Worm (Caenorhabditis elegans) whole organism, L2 larva: Measurements from ENCODE around the gene rig-4.

ENCODE experiments used
- C34F6.9 ChIP-seq: fragments of 150-350 bp; optimal IDR thresholded peaks from 2 replicates; lab custom pipeline; 2014; ENCODE audit warnings: missing biosample characterization, missing genetic modification characterization
- F13H6.1 ChIP-seq: sonication (generic microtip); optimal IDR thresholded peaks from 2 replicates; lab custom pipeline; 2016; ENCODE audit warnings: missing genetic modification characterization, missing compliant biosample characterization
- R02D3.7 ChIP-seq: fragments of 150-350 bp; optimal IDR thresholded peaks from 2 replicates; lab custom pipeline; 2014; ENCODE audit warnings: missing biosample characterization, missing genetic modification characterization
- Y55F3AM.14 ChIP-seq: fragments of 200-800 bp; sonication (Bioruptor generic); optimal IDR thresholded peaks from 2 replicates; lab custom pipeline; 2018; ENCODE audit warnings: mild to moderate bottlenecking, missing genetic modification characterization, missing compliant biosample characterization
- ZK546.5 ChIP-seq: sonication (generic microtip); optimal IDR thresholded peaks from 2 replicates; lab custom pipeline; 2017; ENCODE audit warnings: missing biosample characterization, missing genetic modification characterization
- alr-1 ChIP-seq: fragments of 150-350 bp; optimal IDR thresholded peaks from 2 replicates; lab custom pipeline; 2014; ENCODE audit warnings: missing biosample characterization, missing genetic modification characterization
- aly-2 ChIP-seq: fragments of 150-350 bp; optimal IDR thresholded peaks from 2 replicates; lab custom pipeline; 2014; ENCODE audit warnings: missing biosample characterization, missing genetic modification characterization
- ama-1 ChIP-seq: fragments of 150-350 bp; optimal IDR thresholded peaks from 2 replicates; lab custom pipeline; 2018; ENCODE audit warnings: inconsistent platforms
- ceh-16 ChIP-seq: fragments of 150-350 bp; optimal IDR thresholded peaks from 2 replicates; lab custom pipeline; 2014; ENCODE audit warnings: missing biosample characterization, missing genetic modification characterization
- crh-2 ChIP-seq: sonication (generic microtip); optimal IDR thresholded peaks from 2 replicates; lab custom pipeline; 2017; ENCODE audit warnings: missing biosample characterization, missing genetic modification characterization
- dmd-4 ChIP-seq: sonication (generic microtip); optimal IDR thresholded peaks from 2 replicates; lab custom pipeline; 2017; ENCODE audit warnings: missing biosample characterization, missing genetic modification characterization
- egl-27 ChIP-seq: sonication (generic microtip); optimal IDR thresholded peaks from 3 replicates; lab custom pipeline; 2017; ENCODE audit warnings: missing biosample characterization, missing genetic modification reagents, missing genetic modification characterization
- elt-1 ChIP-seq: fragments of 150-350 bp; optimal IDR thresholded peaks from 2 replicates; lab custom pipeline; 2014; ENCODE audit warnings: missing biosample characterization, missing genetic modification characterization
- elt-3 ChIP-seq: sonication (generic microtip); optimal IDR thresholded peaks from 2 replicates; lab custom pipeline; 2017; ENCODE audit warnings: missing biosample characterization, missing genetic modification characterization
- gmeb-1 ChIP-seq: fragments of 150-350 bp; optimal IDR thresholded peaks from 2 replicates; lab custom pipeline; 2014; ENCODE audit warnings: missing biosample characterization, missing genetic modification characterization
- lin-11 ChIP-seq: fragments of 150-350 bp; sonication (generic microtip); optimal IDR thresholded peaks from 2 replicates; lab custom pipeline; 2014; ENCODE audit warnings: missing biosample characterization, missing genetic modification characterization, inconsistent platforms, mixed read lengths
- lin-13 ChIP-seq: fragments of 150-350 bp; optimal IDR thresholded peaks from 2 replicates; lab custom pipeline; 2014; ENCODE audit warnings: missing biosample characterization, missing genetic modification reagents, missing genetic modification characterization
- lin-39 ChIP-seq: fragments of 150-350 bp; optimal IDR thresholded peaks from 2 replicates; lab custom pipeline; 2014; ENCODE audit warnings: missing biosample characterization, missing genetic modification reagents, missing genetic modification characterization
- lsy-2 ChIP-seq, 2 experiments: fragments of 150-350 bp in 1 of 2; sonication (generic microtip) in 1 of 2; optimal IDR thresholded peaks; 2 replicates each; lab custom pipeline; 2014 to 2017; ENCODE audit warnings: missing biosample characterization in 2 of 2, missing genetic modification characterization in 2 of 2
- mab-5 ChIP-seq: fragments of 150-350 bp; optimal IDR thresholded peaks from 2 replicates; lab custom pipeline; 2014; ENCODE audit warnings: missing biosample characterization, missing genetic modification characterization
- mbf-1 ChIP-seq: sonication (generic microtip); optimal IDR thresholded peaks from 2 replicates; lab custom pipeline; 2017; ENCODE audit warnings: missing biosample characterization, missing genetic modification characterization
- mdl-1 ChIP-seq, 2 experiments: fragments of 150-350 bp in 1 of 2; sonication (generic microtip) in 1 of 2; optimal IDR thresholded peaks; 2 replicates each; lab custom pipeline; 2017; ENCODE audit warnings: missing biosample characterization in 2 of 2, missing genetic modification characterization in 2 of 2
- nhr-11 ChIP-seq: fragments of 150-350 bp; optimal IDR thresholded peaks from 2 replicates; lab custom pipeline; 2014; ENCODE audit warnings: missing biosample characterization, missing genetic modification characterization
- nhr-12 ChIP-seq: fragments of 150-350 bp; optimal IDR thresholded peaks from 2 replicates; lab custom pipeline; 2014; ENCODE audit warnings: missing biosample characterization, missing genetic modification characterization
- nhr-129 ChIP-seq: fragments of 150-350 bp; optimal IDR thresholded peaks from 2 replicates; lab custom pipeline; 2014; ENCODE audit warnings: missing biosample characterization, missing genetic modification characterization
- nhr-21 ChIP-seq: fragments of 150-350 bp; optimal IDR thresholded peaks from 2 replicates; lab custom pipeline; 2014; ENCODE audit warnings: missing biosample characterization, missing genetic modification characterization
- nhr-23 ChIP-seq: fragments of 150-350 bp; optimal IDR thresholded peaks from 2 replicates; lab custom pipeline; 2014; ENCODE audit warnings: missing biosample characterization, missing genetic modification reagents, missing genetic modification characterization
- nhr-25 ChIP-seq: fragments of 150-350 bp; sonication (generic microtip); optimal IDR thresholded peaks from 3 replicates; lab custom pipeline; 2014; ENCODE audit warnings: missing biosample characterization, missing genetic modification characterization
- nhr-6 ChIP-seq: fragments of 150-350 bp; optimal IDR thresholded peaks from 2 replicates; lab custom pipeline; 2014; ENCODE audit warnings: missing biosample characterization, missing genetic modification characterization
- nhr-77 ChIP-seq: fragments of 150-350 bp; optimal IDR thresholded peaks from 2 replicates; lab custom pipeline; 2014; ENCODE audit warnings: missing biosample characterization, missing genetic modification characterization
- peb-1 ChIP-seq: fragments of 150-350 bp; optimal IDR thresholded peaks from 2 replicates; lab custom pipeline; 2014; ENCODE audit warnings: missing biosample characterization, missing genetic modification characterization
- sem-4 ChIP-seq: fragments of 150-350 bp; optimal IDR thresholded peaks from 2 replicates; lab custom pipeline; 2014; ENCODE audit warnings: missing biosample characterization, missing genetic modification reagents, missing genetic modification characterization
- sma-3 ChIP-seq: sonication (generic microtip); optimal IDR thresholded peaks from 2 replicates; lab custom pipeline; 2016; ENCODE audit warnings: missing genetic modification reagents, missing genetic modification characterization, missing compliant biosample characterization
- sma-9 ChIP-seq, 2 experiments: fragments of 150-350 bp in 1 of 2; sonication (generic microtip) in 1 of 2; optimal IDR thresholded peaks; 2 replicates each; lab custom pipeline; 2014 to 2016; ENCODE audit warnings: missing genetic modification characterization in 2 of 2, mild to moderate bottlenecking in 1 of 2, missing biosample characterization in 1 of 2, missing compliant biosample characterization in 1 of 2, missing genetic modification reagents in 1 of 2, moderate library complexity in 1 of 2
- snpc-4 ChIP-seq: fragments of 150-350 bp; optimal IDR thresholded peaks from 2 replicates; lab custom pipeline; 2014; ENCODE audit warnings: missing biosample characterization, missing genetic modification characterization
- unc-39 ChIP-seq: fragments of 150-350 bp; optimal IDR thresholded peaks from 2 replicates; lab custom pipeline; 2014; ENCODE audit warnings: missing biosample characterization, missing genetic modification characterization
- unc-55 ChIP-seq: fragments of 150-350 bp; sonication (generic microtip); optimal IDR thresholded peaks from 3 replicates; lab custom pipeline; 2014; ENCODE audit warnings: missing biosample characterization, missing genetic modification reagents, missing genetic modification characterization
- unc-62 ChIP-seq: fragments of 150-350 bp; optimal IDR thresholded peaks from 2 replicates; lab custom pipeline; 2014; ENCODE audit warnings: missing biosample characterization, missing genetic modification reagents, missing genetic modification characterization
- ztf-1 ChIP-seq: fragments of 200-800 bp; sonication (Bioruptor generic); conservative IDR thresholded peaks from 2 replicates; pipeline ENCODE4 v1.3.6; 2022; ENCODE audit warnings: missing genetic modification characterization, missing compliant biosample characterization
- ztf-11 ChIP-seq: sonication (generic microtip); optimal IDR thresholded peaks from 2 replicates; lab custom pipeline; 2017; ENCODE audit warnings: missing biosample characterization, missing genetic modification characterization
- ztf-4 ChIP-seq: fragments of 150-350 bp; optimal IDR thresholded peaks from 2 replicates; lab custom pipeline; 2014; ENCODE audit warnings: missing biosample characterization, missing genetic modification characterization

rig-4 gene

ce11 chrIV:7983728-7984346 is 20.1 kb downstream of the rig-4 start:
- TF ChIP-seq R02D3.7 (tag; lab: Kevin White, UChicago) (no peak), nhr-129 (tag; lab: Kevin White, UChicago) (peak; percentile 19), nhr-25 (tag; lab: Kevin White, UChicago) (peak; percentile 8)
- TF ChIP-seq, all 48 proteins: peak for 2

- TF ChIP-seq nhr-129 (tag; lab: Kevin White, UChicago) (no peak), alr-1 (tag; lab: Kevin White, UChicago) (no peak), elt-1 (tag; lab: Kevin White, UChicago) (peak; percentile 4), sma-9 (GFP tag; optimal IDR thresholded peaks at IDR 0.05; lab: Kevin White, UChicago) (peak; percentile 4), sma-9 (tag; optimal IDR thresholded peaks at IDR 0.05; lab: Kevin White, UChicago) (no peak)
Measured at ce11 chrIV:7983021-7983420, 20.9 kb downstream of the rig-4 start.

ce11 chrIV:7982024-7982576 is 21.8 kb downstream of the rig-4 start, which contains the start of gene arf-5:
TSS of gene arf-5 (plus strand) at chrIV:7982526.
- no peak for TF ChIP-seq ztf-4
- TF ChIP-seq ama-1 (lab: Kevin White, UChicago), result no peak
- TF ChIP-seq dmd-4 (tag; lab: Kevin White, UChicago), result no peak
- TF ChIP-seq unc-62, result no peak
- no peak for TF ChIP-seq mab-5 (tag; lab: Kevin White, UChicago)
- TF ChIP-seq crh-2 (tag; lab: Kevin White, UChicago), result peak; percentile 73
- no peak for TF ChIP-seq peb-1
- TF ChIP-seq elt-1 (tag; lab: Kevin White, UChicago), result no peak
- TF ChIP-seq sma-9 (GFP tag; optimal IDR thresholded peaks at IDR 0.05; lab: Kevin White, UChicago), result no peak
- TF ChIP-seq sma-9 (tag; optimal IDR thresholded peaks at IDR 0.05; lab: Kevin White, UChicago), result no peak
- no peak for TF ChIP-seq elt-3 (tag; lab: Kevin White, UChicago)
- no peak for TF ChIP-seq alr-1 (tag; lab: Kevin White, UChicago)
- no peak for TF ChIP-seq F13H6.1 (tag; lab: Kevin White, UChicago)
- TF ChIP-seq nhr-12, result no peak
- peak; percentile 42 for TF ChIP-seq nhr-129 (tag; lab: Kevin White, UChicago)
- TF ChIP-seq mbf-1 (tag; lab: Kevin White, UChicago), result no peak
- TF ChIP-seq mdl-1 (tag; optimal IDR thresholded peaks at IDR 0.05; lab: Kevin White, UChicago), result peak in 1 of 2 experiments; percentile 36
- no peak for TF ChIP-seq sem-4
- TF ChIP-seq nhr-25 (tag; lab: Kevin White, UChicago), result no peak
- no peak for TF ChIP-seq ZK546.5 (tag; lab: Kevin White, UChicago)
- TF ChIP-seq gmeb-1 (tag; lab: Kevin White, UChicago), result no peak
- TF ChIP-seq ztf-1, result no peak
- TF ChIP-seq snpc-4 (tag; lab: Kevin White, UChicago), result no peak
- no peak for TF ChIP-seq unc-39 (tag; lab: Kevin White, UChicago)
- no peak for TF ChIP-seq lin-39 (tag; lab: Kevin White, UChicago)
- peak; percentile 48 for TF ChIP-seq C34F6.9
- no peak for TF ChIP-seq nhr-11 (tag; lab: Kevin White, UChicago)
- peak in 1 of 2 experiments; percentile 74 for TF ChIP-seq lsy-2 (tag; optimal IDR thresholded peaks at IDR 0.05; lab: Kevin White, UChicago)
- no peak for TF ChIP-seq egl-27 (tag; lab: Kevin White, UChicago)
- peak; percentile 37 for TF ChIP-seq lin-13 (GFP tag; lab: Kevin White, UChicago)
- TF ChIP-seq unc-55 (GFP tag; lab: Kevin White, UChicago), result peak; percentile 52
- TF ChIP-seq R02D3.7 (tag; lab: Kevin White, UChicago), result no peak
- no peak for TF ChIP-seq nhr-23 (tag; lab: Kevin White, UChicago)
- no peak for TF ChIP-seq ztf-11 (tag; lab: Kevin White, UChicago)
- TF ChIP-seq Y55F3AM.14 (GFP tag; lab: Kevin White, UChicago), result no peak
- TF ChIP-seq nhr-21 (tag; lab: Kevin White, UChicago), result no peak
- no peak for TF ChIP-seq aly-2 (tag; lab: Kevin White, UChicago)
- peak; percentile 9 for TF ChIP-seq lin-11
- no peak for TF ChIP-seq sma-3
- TF ChIP-seq ceh-16 (tag; lab: Kevin White, UChicago), result no peak
- no peak for TF ChIP-seq nhr-77 (tag; lab: Kevin White, UChicago)
- no peak for TF ChIP-seq nhr-6 (tag; lab: Kevin White, UChicago)
